Fruit fly (Drosophila melanogaster) whole organism, pupa: Measurements from ENCODE around the gene strat.

ENCODE experiments used
- CG12605 ChIP-seq: fragments of 200-800 bp; sonication (Bioruptor generic); IDR thresholded peaks from 2 replicates; pipeline ENCODE4 v1.3.6; 2022; ENCODE audit warnings: missing biosample characterization, missing genetic modification characterization
- CG15710 ChIP-seq: fragments of 200-800 bp; sonication (Bioruptor generic); optimal IDR thresholded peaks from 2 replicates; lab custom pipeline; 2018; ENCODE audit warnings: missing biosample characterization, mild to moderate bottlenecking, missing genetic modification characterization, moderate library complexity
- CG17806 ChIP-seq: fragments of 200-800 bp; sonication (Bioruptor generic); optimal IDR thresholded peaks from 2 replicates; lab custom pipeline; 2018; ENCODE audit warnings: missing biosample characterization, mild to moderate bottlenecking, missing genetic modification characterization, moderate library complexity
- CG8159 ChIP-seq: fragments of 200-800 bp; sonication (Bioruptor generic); optimal IDR thresholded peaks from 3 replicates; lab custom pipeline; 2018; ENCODE audit warnings: missing biosample characterization, mild to moderate bottlenecking, missing genetic modification characterization, moderate library complexity
- CG8301 ChIP-seq: fragments of 200-800 bp; sonication (Bioruptor generic); optimal IDR thresholded peaks from 2 replicates; lab custom pipeline; 2018; ENCODE audit warnings: missing biosample characterization, mild to moderate bottlenecking, missing genetic modification characterization
- EcR ChIP-seq: fragments of 200-800 bp; sonication (Bioruptor generic); optimal IDR thresholded peaks from 3 replicates; lab custom pipeline; 2019; ENCODE audit warnings: missing biosample characterization, missing genetic modification characterization, mild to moderate bottlenecking, moderate library complexity, missing genetic modification reagents
- Ets98B ChIP-seq: fragments of 200-800 bp; sonication (Bioruptor generic); IDR thresholded peaks from 2 replicates; pipeline ENCODE4 v1.3.6; 2022; ENCODE audit warnings: missing biosample characterization, missing genetic modification characterization
- Pif1A ChIP-seq: fragments of 200-800 bp; sonication (Bioruptor generic); optimal IDR thresholded peaks from 3 replicates; lab custom pipeline; 2016; ENCODE audit warnings: missing biosample characterization, missing genetic modification characterization
- Pif1B ChIP-seq: fragments of 200-800 bp; sonication (Bioruptor generic); optimal IDR thresholded peaks from 3 replicates; lab custom pipeline; 2016; ENCODE audit warnings: missing biosample characterization, missing genetic modification characterization
- Snoo ChIP-seq: fragments of 200-800 bp; sonication (Bioruptor generic); optimal IDR thresholded peaks from 3 replicates; lab custom pipeline; 2017; ENCODE audit warnings: missing biosample characterization, mild to moderate bottlenecking, missing genetic modification characterization, inconsistent platforms
- gl ChIP-seq: fragments of 200-800 bp; sonication (Bioruptor generic); optimal IDR thresholded peaks from 2 replicates; lab custom pipeline; 2018; ENCODE audit warnings: missing biosample characterization, mild to moderate bottlenecking, missing genetic modification characterization
- rn ChIP-seq: fragments of 200-800 bp; sonication (Bioruptor generic); IDR thresholded peaks from 2 replicates; pipeline ENCODE4 v1.3.6; 2022; ENCODE audit warnings: missing biosample characterization, missing genetic modification characterization

- TF ChIP-seq CG15710 (tag; lab: Kevin White, UChicago) (no peak), CG8301 (no peak), CG12605 (GFP tag; lab: Robert Waterston, UW) (no peak), Pif1A (no peak), rn (no peak), CG17806 (tag; lab: Kevin White, UChicago) (no peak), Pif1B (GFP tag; lab: Kevin White, UChicago) (no peak), EcR (GFP tag; lab: Kevin White, UChicago) (no peak), gl (tag; lab: Kevin White, UChicago) (no peak), Ets98B (GFP tag; lab: Robert Waterston, UW) (no peak), CG8159 (tag; lab: Kevin White, UChicago) (no peak), Snoo (tag; lab: Kevin White, UChicago) (no peak)
These were observed 7.1 kb downstream of the strat start, which contains the start of gene CG14275 for dm6 chr2L:8327272-8327555.
